Fruit fly (Drosophila melanogaster): ENCODE results near the gene CG42846.

CG42846 gene

DNA sequence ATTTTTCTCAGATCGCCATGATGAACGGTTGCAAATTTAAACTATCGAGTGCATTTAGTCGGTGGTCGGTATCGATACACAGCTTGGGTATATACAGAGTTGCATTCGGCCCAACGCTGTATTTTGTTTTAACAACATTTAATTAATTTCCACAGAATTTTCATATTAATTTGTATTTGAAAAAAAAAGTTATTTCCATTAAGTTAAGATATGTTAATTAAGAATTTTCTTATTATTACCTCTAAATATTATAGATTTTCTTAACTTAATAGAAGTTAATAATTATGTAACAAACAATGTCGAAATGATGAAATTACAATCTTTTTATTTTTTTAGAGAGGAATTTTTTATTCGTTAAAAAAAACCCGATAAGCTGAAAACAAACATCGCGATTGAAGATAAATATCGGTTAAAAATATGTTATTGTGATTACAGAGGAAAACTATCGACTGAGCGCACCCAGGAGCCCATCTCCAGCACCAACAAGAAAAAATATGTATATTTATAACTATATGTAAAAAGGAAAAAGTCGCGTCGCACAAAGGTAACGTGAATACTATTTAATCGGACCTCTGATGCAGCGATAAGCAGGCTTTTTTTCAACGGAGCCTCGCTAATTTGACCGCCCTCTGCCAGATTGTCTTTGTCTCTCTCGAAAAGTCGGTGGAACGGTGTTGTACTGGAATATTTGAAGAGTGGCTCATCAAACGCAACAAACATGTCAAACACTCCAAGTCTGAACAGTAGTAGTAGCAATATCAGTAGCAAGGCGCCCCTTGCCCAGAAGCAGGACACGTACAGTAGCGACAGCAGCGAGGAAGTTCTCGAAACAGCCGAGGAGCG, 31.4 kb downstream of the CG42846 start, which contains the start of the genes rno and mri (continued):
- TF ChIP-seq Hey (tag; optimal IDR thresholded peaks at IDR 0.05) (no peak), sna (GFP tag; IDR thresholded peaks at IDR 0.05; ENCODE audit: partially characterized antibody) (peak; percentile 93), gfzf (GFP tag; optimal IDR thresholded peaks at IDR 0.05) (no peak), hkb (optimal IDR thresholded peaks at IDR 0.05) (no peak), hkb (GFP tag; IDR thresholded peaks at IDR 0.05) (peak; percentile 66), Oli (tag; optimal IDR thresholded peaks at IDR 0.05) (peak; percentile 56), bigmax (GFP tag; optimal IDR thresholded peaks at IDR 0.05) (no peak), E2f1 (GFP tag; IDR thresholded peaks at IDR 0.05) (peak; percentile 72), crol (GFP tag; IDR thresholded peaks at IDR 0.05) (no peak), vnd (GFP tag; IDR thresholded peaks at IDR 0.05; ENCODE audit: partially characterized antibody) (peak; percentile 94), HLH3B (GFP tag; IDR thresholded peaks at IDR 0.05) (peak; percentile 74), zf30C (GFP tag; optimal IDR thresholded peaks at IDR 0.05) (no peak), CG6654 (GFP tag; optimal IDR thresholded peaks at IDR 0.05) (no peak), shn (GFP tag; optimal IDR thresholded peaks at IDR 0.05) (no peak), Vsx1 (GFP tag; optimal IDR thresholded peaks at IDR 0.05) (no peak), Rfx (GFP tag; IDR thresholded peaks at IDR 0.05) (peak; percentile 68), fd102C (GFP tag; optimal IDR thresholded peaks at IDR 0.05) (no peak), gem (tag; optimal IDR thresholded peaks at IDR 0.05) (peak; percentile 90), vfl (GFP tag; optimal IDR thresholded peaks at IDR 0.05) (no peak), Gug (GFP tag; IDR thresholded peaks at IDR 0.05) (peak; percentile 58; the same call in 3 of the 4 replicates), CG15269 (tag; optimal IDR thresholded peaks at IDR 0.05) (peak; percentile 79), Stat92E (GFP tag; optimal IDR thresholded peaks at IDR 0.05) (no peak), CG3995 (GFP tag; optimal IDR thresholded peaks at IDR 0.05) (peak; percentile 83), CG14965 (GFP tag; optimal IDR thresholded peaks at IDR 0.05; ENCODE audit: borderline replicate concordance) (no peak), CG3281 (GFP tag; optimal IDR thresholded peaks at IDR 0.05) (peak; percentile 48), CG15073 (GFP tag; optimal IDR thresholded peaks at IDR 0.05) (no peak), tgo (GFP tag; IDR thresholded peaks at IDR 0.05) (peak; percentile 77), CG10959 (GFP tag; IDR thresholded peaks at IDR 0.05) (no peak), Taf1 (GFP tag; IDR thresholded peaks at IDR 0.05) (peak; percentile 51), ap (GFP tag; IDR thresholded peaks at IDR 0.05) (peak; percentile 50), dimm (GFP tag; IDR thresholded peaks at IDR 0.05) (peak; percentile 42; the same call in 1 of the 2 replicates), CG3407 (GFP tag; optimal IDR thresholded peaks at IDR 0.05) (no peak), Ets65A (GFP tag) (peak; percentile 87), ranshi (GFP tag; IDR thresholded peaks at IDR 0.05) (peak; percentile 83), CoRest (tag; optimal IDR thresholded peaks at IDR 0.05) (peak; percentile 88), zfh2 (GFP tag; optimal IDR thresholded peaks at IDR 0.05) (peak; percentile 61), salm (tag; optimal IDR thresholded peaks at IDR 0.05) (no peak), MESR4 (GFP tag; optimal IDR thresholded peaks at IDR 0.05) (peak; percentile 93), Hand (GFP tag; optimal IDR thresholded peaks at IDR 0.05) (no peak), hth (optimal IDR thresholded peaks at IDR 0.05) (no peak), CG10267 (tag; optimal IDR thresholded peaks at IDR 0.05) (peak; percentile 76), Chrac-16 (GFP tag; optimal IDR thresholded peaks at IDR 0.05) (peak; percentile 67), CG14441 (GFP tag; IDR thresholded peaks at IDR 0.05) (peak; percentile 78), stwl (tag; optimal IDR thresholded peaks at IDR 0.05) (peak; percentile 63), inv (GFP tag; IDR thresholded peaks at IDR 0.05; ENCODE audit: partially characterized antibody) (peak; percentile 90), Drgx (GFP tag; IDR thresholded peaks at IDR 0.05) (peak; percentile 47; the same call in 1 of the 2 replicates), luna (GFP tag; optimal IDR thresholded peaks at IDR 0.05) (no peak), Rx (GFP tag; IDR thresholded peaks at IDR 0.05) (0 out of 2 replicates have a peak, but pooled peaks have one; percentile 19), chif (GFP tag; optimal IDR thresholded peaks at IDR 0.05) (no peak)

Data from whole organism, embryonic.